Worm (Caenorhabditis elegans) whole organism, L3 larva: Measurements from ENCODE around the gene prk-2.
A peak's percentile ranks its signal among the peaks of the same experiment; 100 is the strongest.

Experiments
- R02D3.7 ChIP-seq: fragments of 150-350 bp; optimal IDR thresholded peaks from 2 replicates; lab custom pipeline; 2014; ENCODE audit warnings: missing biosample characterization, missing genetic modification characterization
- aly-2 ChIP-seq: fragments of 150-350 bp; optimal IDR thresholded peaks from 2 replicates; lab custom pipeline; 2014; ENCODE audit warnings: missing biosample characterization, missing genetic modification characterization
- ceh-16 ChIP-seq: sonication (generic microtip); optimal IDR thresholded peaks from 2 replicates; lab custom pipeline; 2017; ENCODE audit warnings: missing biosample characterization, missing genetic modification characterization
- ceh-28 ChIP-seq: fragments of 150-350 bp; optimal IDR thresholded peaks from 2 replicates; lab custom pipeline; 2014; ENCODE audit warnings: missing biosample characterization, missing genetic modification reagents, missing genetic modification characterization
- ceh-82 ChIP-seq: fragments of 150-350 bp; optimal IDR thresholded peaks from 2 replicates; lab custom pipeline; 2014; ENCODE audit warnings: missing biosample characterization, missing genetic modification characterization
- ceh-9 ChIP-seq: sonication (generic microtip); optimal IDR thresholded peaks from 2 replicates; lab custom pipeline; 2018; ENCODE audit warnings: missing biosample characterization, missing genetic modification characterization
- daf-12 ChIP-seq: fragments of 150-350 bp; optimal IDR thresholded peaks from 2 replicates; lab custom pipeline; 2014; ENCODE audit warnings: missing biosample characterization, missing genetic modification reagents, missing genetic modification characterization
- egl-27 ChIP-seq: sonication (generic microtip); optimal IDR thresholded peaks from 4 replicates; lab custom pipeline; 2017; ENCODE audit warnings: missing biosample characterization, missing genetic modification reagents, missing genetic modification characterization
- egl-5 ChIP-seq: fragments of 150-350 bp; optimal IDR thresholded peaks from 2 replicates; lab custom pipeline; 2017; ENCODE audit warnings: missing biosample characterization, missing genetic modification reagents, missing genetic modification characterization, inconsistent platforms
- elt-1 ChIP-seq: fragments of 150-350 bp; optimal IDR thresholded peaks from 2 replicates; lab custom pipeline; 2014; ENCODE audit warnings: missing biosample characterization, missing genetic modification characterization
- elt-2 ChIP-seq: sonication (generic microtip); optimal IDR thresholded peaks from 2 replicates; lab custom pipeline; 2016; ENCODE audit warnings: missing genetic modification reagents, mild to moderate bottlenecking, missing genetic modification characterization, missing compliant biosample characterization
- elt-3 ChIP-seq, 3 experiments: fragments of 150-350 bp in 1 of 3; sonication (generic microtip) in 2 of 3; optimal IDR thresholded peaks; 2 replicates in 2 of 3; 4 replicates in 1 of 3; lab custom pipeline; 2014 to 2017; ENCODE audit warnings: missing biosample characterization in 3 of 3, missing genetic modification characterization in 3 of 3
- eor-1 ChIP-seq, 2 experiments: fragments of 150-350 bp; optimal IDR thresholded peaks; 2 replicates each; lab custom pipeline; 2014 to 2018; ENCODE audit warnings: missing biosample characterization in 2 of 2, missing genetic modification characterization in 2 of 2
- fkh-10 ChIP-seq: sonication (generic microtip); optimal IDR thresholded peaks from 2 replicates; lab custom pipeline; 2017; ENCODE audit warnings: missing biosample characterization, missing genetic modification reagents, missing genetic modification characterization
- fkh-2 ChIP-seq: fragments of 150-350 bp; optimal IDR thresholded peaks from 2 replicates; lab custom pipeline; 2014; ENCODE audit warnings: missing biosample characterization, missing genetic modification reagents, missing genetic modification characterization
- jun-1 ChIP-seq: fragments of 150-350 bp; optimal IDR thresholded peaks from 2 replicates; lab custom pipeline; 2014; ENCODE audit warnings: missing biosample characterization, missing genetic modification reagents, missing genetic modification characterization
- lin-15B ChIP-seq: fragments of 150-350 bp; optimal IDR thresholded peaks from 2 replicates; lab custom pipeline; 2014; ENCODE audit warnings: missing biosample characterization, missing genetic modification characterization
- lin-39 ChIP-seq: fragments of 150-350 bp; optimal IDR thresholded peaks from 2 replicates; lab custom pipeline; 2018; ENCODE audit warnings: missing biosample characterization, missing genetic modification reagents, missing genetic modification characterization
- lsy-12 ChIP-seq: sonication (generic microtip); optimal IDR thresholded peaks from 2 replicates; lab custom pipeline; 2016; ENCODE audit warnings: mild to moderate bottlenecking, missing genetic modification characterization, missing compliant biosample characterization
- mml-1 ChIP-seq: fragments of 150-350 bp; sonication (generic microtip); optimal IDR thresholded peaks from 3 replicates; lab custom pipeline; 2014; ENCODE audit warnings: missing biosample characterization, missing genetic modification characterization
- nfya-1 ChIP-seq: sonication (generic microtip); optimal IDR thresholded peaks from 2 replicates; lab custom pipeline; 2017; ENCODE audit warnings: missing genetic modification characterization, mild to moderate bottlenecking, missing compliant biosample characterization, antibody characterized with exemption, moderate library complexity; ENCODE audit not compliant: insufficient read depth
- nhr-25 ChIP-seq: sonication (generic microtip); optimal IDR thresholded peaks from 2 replicates; lab custom pipeline; 2017; ENCODE audit warnings: missing biosample characterization, missing genetic modification characterization
- nhr-43 ChIP-seq: sonication (generic microtip); optimal IDR thresholded peaks from 2 replicates; lab custom pipeline; 2016; ENCODE audit warnings: mild to moderate bottlenecking, missing genetic modification characterization, missing compliant biosample characterization; ENCODE audit not compliant: poor library complexity, severe bottlenecking
- nhr-67 ChIP-seq: fragments of 150-350 bp; optimal IDR thresholded peaks from 2 replicates; lab custom pipeline; 2014; ENCODE audit warnings: missing biosample characterization, missing genetic modification characterization
- nhr-76 ChIP-seq: fragments of 150-350 bp; sonication (generic microtip); optimal IDR thresholded peaks from 5 replicates; lab custom pipeline; 2014; ENCODE audit warnings: missing biosample characterization, missing genetic modification characterization
- nhr-77 ChIP-seq: fragments of 150-350 bp; optimal IDR thresholded peaks from 2 replicates; lab custom pipeline; 2014; ENCODE audit warnings: missing biosample characterization, missing genetic modification characterization
- pha-4 ChIP-seq: fragments of 150-350 bp; optimal IDR thresholded peaks from 2 replicates; lab custom pipeline; 2014; ENCODE audit warnings: missing biosample characterization, missing genetic modification reagents, missing genetic modification characterization
- pqm-1 ChIP-seq: fragments of 150-350 bp; optimal IDR thresholded peaks from 2 replicates; lab custom pipeline; 2017; ENCODE audit warnings: missing biosample characterization, missing genetic modification characterization, inconsistent platforms
- skn-1 ChIP-seq: fragments of 150-350 bp; optimal IDR thresholded peaks from 2 replicates; lab custom pipeline; 2014; ENCODE audit warnings: missing biosample characterization, missing genetic modification characterization
- tbx-2 ChIP-seq: sonication (generic microtip); optimal IDR thresholded peaks from 2 replicates; lab custom pipeline; 2016; ENCODE audit warnings: mild to moderate bottlenecking, missing genetic modification characterization, missing compliant biosample characterization
- unc-62 ChIP-seq: fragments of 150-350 bp; sonication (generic microtip); optimal IDR thresholded peaks from 4 replicates; lab custom pipeline; 2014; ENCODE audit warnings: missing biosample characterization, missing genetic modification reagents, missing genetic modification characterization

Gene prk-2

DNA sequence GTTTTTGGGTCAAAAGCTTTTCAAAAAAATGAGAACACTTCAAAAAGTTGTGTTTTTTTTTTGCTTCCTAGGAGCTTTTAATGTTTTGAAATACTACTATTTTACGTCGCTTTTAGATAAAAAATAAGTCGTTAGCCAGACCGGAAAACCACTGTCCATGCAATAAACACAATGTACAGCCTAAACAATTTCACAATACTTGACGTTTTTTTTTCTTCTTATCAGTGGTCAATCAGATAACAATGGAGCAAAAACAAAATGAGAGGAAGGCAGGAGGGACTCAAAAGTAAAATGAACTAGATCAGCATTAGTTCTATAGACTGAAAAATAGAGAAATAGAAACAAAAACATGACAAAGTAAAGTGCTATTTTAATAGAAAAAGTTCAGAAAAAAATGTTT is 761 bp upstream of the prk-2 start:
- peak; percentile 33 for TF ChIP-seq elt-2 (tag; lab: Kevin White, UChicago)
- TF ChIP-seq egl-27 (tag; lab: Kevin White, UChicago): no peak
- TF ChIP-seq ceh-82 (tag; lab: Kevin White, UChicago): no peak

DNA sequence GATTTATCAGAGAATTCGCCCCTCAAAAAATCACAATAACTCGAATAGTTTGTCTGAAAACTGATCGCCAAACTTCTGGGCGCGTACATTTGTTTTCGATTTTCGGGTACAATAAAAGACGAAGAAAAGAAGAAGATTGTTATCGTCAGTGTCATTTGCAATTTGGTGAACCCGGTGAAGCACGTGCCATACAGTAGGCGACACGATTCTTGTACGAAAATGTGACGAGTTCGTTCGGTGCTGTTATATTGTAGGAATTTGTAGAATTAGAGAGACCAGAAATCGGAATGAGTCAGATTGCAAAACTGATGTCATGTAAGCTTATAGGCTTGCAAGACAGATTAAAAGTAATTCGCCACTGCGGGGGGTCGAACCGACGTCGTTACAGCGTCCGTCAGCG is 2.2 kb downstream of the prk-2 start:
- TF ChIP-seq nhr-43 (tag; lab: Kevin White, UChicago) (peak; percentile 9), ceh-16 (tag; lab: Kevin White, UChicago) (no peak), fkh-2 (tag; lab: Kevin White, UChicago) (no peak), nhr-25 (peak; percentile 17), lin-15B (tag; lab: Kevin White, UChicago) (no peak)

DNA sequence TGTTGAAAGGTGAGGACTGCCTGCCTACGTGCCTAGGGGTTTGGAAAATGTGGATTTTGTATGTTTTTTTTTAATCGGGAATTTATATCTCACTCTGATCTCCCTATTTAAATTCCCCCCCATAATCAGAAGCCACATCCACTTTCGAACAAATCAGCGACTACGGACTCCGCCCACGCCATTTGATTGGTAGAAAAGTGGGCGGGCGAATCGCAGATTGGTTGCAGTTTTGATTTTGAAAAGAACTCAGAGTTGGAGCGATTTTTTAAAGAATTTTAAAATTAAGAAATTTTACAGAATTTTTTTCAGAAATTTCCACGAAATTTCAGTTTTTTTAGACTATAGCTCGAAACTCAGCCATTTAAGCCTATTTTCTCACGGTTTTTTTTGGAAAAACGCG is 9.9 kb downstream of the prk-2 start:
- TF ChIP-seq ceh-9 (no peak), elt-1 (tag; lab: Kevin White, UChicago) (no peak), daf-12 (tag; lab: Kevin White, UChicago) (no peak), eor-1 (tag; optimal IDR thresholded peaks at IDR 0.05; lab: Kevin White, UChicago) (no peak), nfya-1 (peak; percentile 84)
- TF ChIP-seq, all 47 proteins: peak for 1

DNA sequence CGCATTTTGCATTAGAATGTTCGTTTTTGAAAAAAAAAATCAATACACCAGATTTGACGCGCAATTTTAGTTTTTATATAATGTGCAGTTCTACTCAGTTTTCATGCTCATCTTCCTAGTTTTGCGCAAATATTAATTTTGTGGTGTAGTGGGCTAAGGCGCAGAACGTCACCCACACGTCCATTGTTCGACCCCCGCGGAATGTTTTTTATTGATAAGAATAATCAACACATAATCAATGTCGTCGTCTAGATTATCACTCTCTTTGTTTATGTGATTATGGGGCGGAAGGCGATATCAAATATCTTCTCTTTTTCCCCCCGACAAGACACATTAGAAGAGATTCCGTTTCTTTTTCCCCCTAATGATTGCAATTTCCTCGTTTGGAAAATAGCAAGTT is 14.2 kb downstream of the prk-2 start:
- TF ChIP-seq elt-3 (tag; optimal IDR thresholded peaks at IDR 0.05; lab: Kevin White, UChicago): peak in 1 of 3 experiments; percentile 62
- TF ChIP-seq mml-1: no peak

DNA sequence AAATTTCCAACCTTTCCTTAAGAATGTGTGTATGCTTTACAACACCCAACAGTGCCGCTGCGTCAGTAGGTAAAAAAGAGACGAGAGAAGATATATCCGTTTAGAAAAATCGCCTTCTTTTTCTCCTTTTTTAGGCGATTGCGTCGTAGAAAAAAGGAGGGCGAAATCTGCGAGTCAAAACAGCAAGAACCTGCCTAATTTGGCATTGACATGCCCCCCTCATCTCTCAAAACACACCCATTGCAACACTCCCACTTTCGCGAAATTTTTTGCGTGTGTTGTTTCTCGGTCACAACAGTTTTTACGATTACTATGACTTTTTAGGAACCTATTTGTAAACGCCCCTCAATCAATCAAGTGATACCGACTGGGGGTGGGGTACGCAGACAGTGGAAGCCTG is 18.3 kb downstream of the prk-2 start:
- TF ChIP-seq nhr-25 (peak; percentile 63), elt-3 (tag; optimal IDR thresholded peaks at IDR 0.05; lab: Kevin White, UChicago) (peak in 1 of 3 experiments; percentile 3), nfya-1 (no peak), lin-15B (tag; lab: Kevin White, UChicago) (no peak)

DNA sequence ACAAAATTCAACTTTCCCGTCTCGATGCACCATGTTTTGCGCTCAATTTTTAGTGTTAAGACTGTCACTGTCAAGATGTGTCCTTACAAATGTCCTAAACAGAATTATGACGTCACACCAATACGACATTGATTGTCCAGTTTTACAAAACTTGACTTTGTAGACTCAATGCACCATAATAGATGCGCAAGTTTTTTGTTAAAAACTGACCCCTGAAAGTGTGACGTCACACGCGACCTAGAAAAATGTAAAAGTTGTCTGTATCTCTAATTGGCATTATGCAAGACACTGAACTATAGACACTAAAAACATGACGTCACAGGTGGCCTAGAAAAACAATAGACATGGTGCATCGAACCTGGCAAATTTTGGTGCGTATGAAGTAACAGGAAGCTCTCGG is 18.9 kb downstream of the prk-2 start:
- no peak for TF ChIP-seq nhr-77 (tag; lab: Kevin White, UChicago)
- no peak for TF ChIP-seq daf-12 (tag; lab: Kevin White, UChicago)
- no peak for TF ChIP-seq nfya-1
- TF ChIP-seq pha-4: no peak
- no peak for TF ChIP-seq lin-15B (tag; lab: Kevin White, UChicago)
- no peak for TF ChIP-seq elt-1 (tag; lab: Kevin White, UChicago)
- TF ChIP-seq unc-62 (GFP tag; lab: Kevin White, UChicago): no peak
- TF ChIP-seq elt-3 (tag; optimal IDR thresholded peaks at IDR 0.05; lab: Kevin White, UChicago): no peak
- no peak for TF ChIP-seq ceh-9
- TF ChIP-seq ceh-16 (tag; lab: Kevin White, UChicago): no peak
- no peak for TF ChIP-seq fkh-10 (GFP tag; lab: Kevin White, UChicago)
- no peak for TF ChIP-seq eor-1 (tag; optimal IDR thresholded peaks at IDR 0.05; lab: Kevin White, UChicago)
- TF ChIP-seq nhr-43 (tag; lab: Kevin White, UChicago): no peak
- no peak for TF ChIP-seq lsy-12
- TF ChIP-seq ceh-28 (tag; lab: Kevin White, UChicago): no peak
- no peak for TF ChIP-seq nhr-76
- TF ChIP-seq, all 47 proteins: peak for 0

DNA sequence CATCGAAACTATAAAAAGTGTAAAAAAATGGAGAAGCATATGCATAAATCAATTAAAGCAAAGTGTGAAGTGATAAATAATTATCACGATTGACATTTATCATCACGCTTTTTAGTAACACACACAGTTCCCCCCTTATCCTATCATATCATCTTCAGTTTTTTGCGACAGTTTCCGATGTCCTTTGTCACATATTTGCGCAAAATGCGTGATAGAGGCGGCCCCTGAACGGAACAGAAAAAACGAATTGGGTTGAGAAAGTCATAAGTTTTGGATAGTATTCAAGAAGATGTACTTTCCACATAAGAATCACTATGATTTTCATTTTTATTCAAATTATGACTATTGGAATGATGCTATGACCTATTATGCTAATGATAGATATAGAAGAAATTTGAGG is 20.9 kb downstream of the prk-2 start:
- peak; percentile 45 for TF ChIP-seq nhr-25
- TF ChIP-seq tbx-2 (tag; lab: Kevin White, UChicago): no peak
- TF ChIP-seq lsy-12: no peak
- TF ChIP-seq pha-4: no peak

DNA sequence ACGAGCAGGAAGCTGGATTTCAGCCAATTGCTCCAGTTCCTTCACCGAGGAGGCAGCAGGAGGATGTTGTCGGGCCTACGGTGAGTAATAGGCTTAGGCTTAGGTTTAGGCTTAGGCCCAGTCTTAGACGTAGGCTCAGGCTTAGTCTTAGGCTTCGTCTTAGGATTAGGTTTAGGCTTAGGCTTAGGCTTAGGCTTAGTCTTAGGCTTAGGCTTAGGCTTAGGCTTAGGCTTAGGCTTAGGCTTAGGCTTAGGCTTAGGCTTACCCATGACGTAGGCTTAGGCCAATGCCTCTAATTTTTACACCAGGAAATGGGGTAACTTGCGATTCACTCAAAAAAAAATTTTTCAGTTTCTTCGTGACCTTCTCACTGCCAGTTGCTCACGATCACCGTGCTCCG is 23.3 kb downstream of the prk-2 start:
- no peak for TF ChIP-seq nhr-67 (tag; lab: Kevin White, UChicago)
- TF ChIP-seq egl-5 (tag; lab: Kevin White, UChicago): no peak
- no peak for TF ChIP-seq skn-1 (tag; lab: Kevin White, UChicago)
- TF ChIP-seq R02D3.7 (tag; lab: Kevin White, UChicago): no peak
- no peak for TF ChIP-seq lsy-12
- TF ChIP-seq tbx-2 (tag; lab: Kevin White, UChicago): no peak
- TF ChIP-seq pqm-1 (tag; lab: Kevin White, UChicago): no peak
- TF ChIP-seq ceh-9: no peak
- no peak for TF ChIP-seq lin-39 (tag; lab: Kevin White, UChicago)
- no peak for TF ChIP-seq jun-1 (tag; lab: Kevin White, UChicago)
- no peak for TF ChIP-seq ceh-28 (tag; lab: Kevin White, UChicago)
- TF ChIP-seq aly-2 (tag; lab: Kevin White, UChicago): no peak
- TF ChIP-seq, all 47 proteins: peak for 0
